Worm (Caenorhabditis elegans) whole organism, L3 larva: Measurements from ENCODE around the gene str-56.

ENCODE experiments used
- ama-1 ChIP-seq: fragments of 150-350 bp; optimal IDR thresholded peaks from 2 replicates; lab custom pipeline; 2018
- ceh-9 ChIP-seq: sonication (generic microtip); optimal IDR thresholded peaks from 2 replicates; lab custom pipeline; 2018; ENCODE audit warnings: missing biosample characterization, missing genetic modification characterization
- fkh-10 ChIP-seq: sonication (generic microtip); optimal IDR thresholded peaks from 2 replicates; lab custom pipeline; 2017; ENCODE audit warnings: missing biosample characterization, missing genetic modification reagents, missing genetic modification characterization
- fos-1 ChIP-seq: fragments of 150-350 bp; optimal IDR thresholded peaks from 2 replicates; lab custom pipeline; 2014; ENCODE audit warnings: missing biosample characterization, missing genetic modification characterization
- nfya-1 ChIP-seq: sonication (generic microtip); optimal IDR thresholded peaks from 2 replicates; lab custom pipeline; 2017; ENCODE audit warnings: missing genetic modification characterization, mild to moderate bottlenecking, missing compliant biosample characterization, antibody characterized with exemption, moderate library complexity; ENCODE audit not compliant: insufficient read depth
- nhr-11 ChIP-seq: fragments of 150-350 bp; optimal IDR thresholded peaks from 2 replicates; lab custom pipeline; 2014; ENCODE audit warnings: missing biosample characterization, missing genetic modification characterization
- nhr-25 ChIP-seq: sonication (generic microtip); optimal IDR thresholded peaks from 2 replicates; lab custom pipeline; 2017; ENCODE audit warnings: missing biosample characterization, missing genetic modification characterization
- nhr-76 ChIP-seq: fragments of 150-350 bp; sonication (generic microtip); optimal IDR thresholded peaks from 5 replicates; lab custom pipeline; 2014; ENCODE audit warnings: missing biosample characterization, missing genetic modification characterization
- skn-1 ChIP-seq: fragments of 150-350 bp; optimal IDR thresholded peaks from 2 replicates; lab custom pipeline; 2014; ENCODE audit warnings: missing biosample characterization, missing genetic modification characterization
- ztf-11 ChIP-seq: fragments of 150-350 bp; optimal IDR thresholded peaks from 2 replicates; lab custom pipeline; 2014; ENCODE audit warnings: missing biosample characterization, missing genetic modification characterization

ce11 chrV:15891761-15892160 is 19.4 kb downstream of the str-56 start, which contains the start of gene T06C12.12:
- TF ChIP-seq ztf-11, result no peak
- TF ChIP-seq ceh-9, result no peak
- TF ChIP-seq nfya-1 (tag; lab: Kevin White, UChicago), result no peak
- TF ChIP-seq ama-1 (lab: Kevin White, UChicago), result no peak
- no peak for TF ChIP-seq skn-1 (tag; lab: Kevin White, UChicago)
- no peak for TF ChIP-seq nhr-11 (tag; lab: Kevin White, UChicago)
- no peak for TF ChIP-seq nhr-76 (tag; lab: Kevin White, UChicago)
- no peak for TF ChIP-seq fos-1 (tag; lab: Kevin White, UChicago)
- TF ChIP-seq nhr-25, result no peak
- no peak for TF ChIP-seq fkh-10 (GFP tag; lab: Kevin White, UChicago)
